Fruit fly (Drosophila melanogaster): Measurements from ENCODE around the gene CG9674.

- TF ChIP-seq Ets98B (GFP tag; IDR thresholded peaks at IDR 0.05) (no peak), CG12605 (GFP tag; IDR thresholded peaks at IDR 0.05) (no peak), CG13204 (GFP tag; optimal IDR thresholded peaks at IDR 0.05) (no peak)
Measured at dm6 chr3L:16748343-16748742, 59.2 kb downstream of the CG9674 start.
